Fruit fly (Drosophila melanogaster) whole organism, embryonic: ENCODE measurements around the gene CG9471.

Experiments
- Aef1 ChIP-seq: fragments of 200-800 bp; sonication (Bioruptor generic); IDR thresholded peaks from 3 replicates; pipeline ENCODE4 v1.3.6; 2022; ENCODE audit warnings: missing biosample characterization, missing genetic modification characterization
- CG10209 ChIP-seq: fragments of 200-800 bp; sonication (Bioruptor generic); optimal IDR thresholded peaks from 3 replicates; lab custom pipeline; 2017; ENCODE audit warnings: missing biosample characterization, mild to moderate bottlenecking, missing genetic modification characterization, missing genetic modification reagents
- CG10267 ChIP-seq: fragments of 200-800 bp; sonication (Bioruptor generic); optimal IDR thresholded peaks from 2 replicates; lab custom pipeline; 2018; ENCODE audit warnings: missing biosample characterization, mild to moderate bottlenecking, missing genetic modification characterization, moderate library complexity
- CG11560 ChIP-seq: fragments of 200-800 bp; sonication (Bioruptor generic); IDR thresholded peaks from 3 replicates; pipeline ENCODE4 v1.3.6; 2022; ENCODE audit warnings: missing biosample characterization, missing genetic modification characterization
- CG12155 ChIP-seq: fragments of 200-800 bp; sonication (Bioruptor generic); optimal IDR thresholded peaks from 3 replicates; lab custom pipeline; 2016; ENCODE audit warnings: missing biosample characterization, missing genetic modification characterization
- CG12769 ChIP-seq: fragments of 200-800 bp; sonication (Bioruptor generic); optimal IDR thresholded peaks from 2 replicates; lab custom pipeline; 2019; ENCODE audit warnings: missing biosample characterization, mild to moderate bottlenecking, missing genetic modification characterization, moderate library complexity
- CG12942 ChIP-seq: fragments of 200-800 bp; sonication (Bioruptor generic); optimal IDR thresholded peaks from 3 replicates; lab custom pipeline; 2016; ENCODE audit warnings: missing biosample characterization, missing genetic modification characterization
- CG13123 ChIP-seq: fragments of 200-800 bp; sonication (Bioruptor generic); optimal IDR thresholded peaks from 2 replicates; lab custom pipeline; 2016; ENCODE audit warnings: missing biosample characterization, missing genetic modification characterization
- CG14014 ChIP-seq: fragments of 200-800 bp; sonication (Bioruptor generic); IDR thresholded peaks from 2 replicates; pipeline ENCODE4 v1.3.6; 2022; ENCODE audit warnings: missing biosample characterization, missing genetic modification characterization
- CG15011 ChIP-seq: fragments of 200-800 bp; sonication (Bioruptor generic); optimal IDR thresholded peaks from 3 replicates; lab custom pipeline; 2018; ENCODE audit warnings: missing biosample characterization, mild to moderate bottlenecking, missing genetic modification characterization
- CG31365 ChIP-seq: fragments of 200-800 bp; sonication (Bioruptor generic); optimal IDR thresholded peaks from 2 replicates; lab custom pipeline; 2018; ENCODE audit warnings: missing biosample characterization, mild to moderate bottlenecking, missing genetic modification characterization
- CG34376 ChIP-seq: fragments of 200-800 bp; sonication (Bioruptor generic); optimal IDR thresholded peaks from 2 replicates; lab custom pipeline; 2018; ENCODE audit warnings: missing biosample characterization, mild to moderate bottlenecking, missing genetic modification characterization
- CG3995 ChIP-seq: fragments of 200-800 bp; sonication (Bioruptor generic); optimal IDR thresholded peaks from 3 replicates; lab custom pipeline; 2016; ENCODE audit warnings: missing biosample characterization, missing genetic modification characterization
- CG5245 ChIP-seq: fragments of 200-800 bp; sonication (Bioruptor generic); optimal IDR thresholded peaks from 3 replicates; lab custom pipeline; 2016; ENCODE audit warnings: missing biosample characterization, missing genetic modification characterization
- CG7786 ChIP-seq: fragments of 200-800 bp; sonication (Bioruptor generic); optimal IDR thresholded peaks from 2 replicates; lab custom pipeline; 2016; ENCODE audit warnings: missing biosample characterization, missing genetic modification characterization
- CG9215 ChIP-seq: fragments of 200-800 bp; sonication (Bioruptor generic); IDR thresholded peaks from 2 replicates; pipeline ENCODE4 v1.3.6; 2022; ENCODE audit warnings: missing biosample characterization, missing genetic modification characterization
- CTCF ChIP-seq: fragments of 200-800 bp; sonication (Bioruptor generic); optimal IDR thresholded peaks from 2 replicates; lab custom pipeline; 2017; ENCODE audit warnings: missing biosample characterization, mild to moderate bottlenecking, missing genetic modification characterization, moderate library complexity
- CkIIα-i1 ChIP-seq: fragments of 200-800 bp; sonication (Bioruptor generic); IDR thresholded peaks from 2 replicates; pipeline ENCODE4 v1.3.6; 2022; ENCODE audit warnings: missing biosample characterization, missing genetic modification characterization
- CoRest ChIP-seq: fragments of 200-800 bp; sonication (Bioruptor generic); optimal IDR thresholded peaks from 3 replicates; lab custom pipeline; 2018; ENCODE audit warnings: missing biosample characterization, mild to moderate bottlenecking, missing genetic modification characterization, moderate library complexity
- Dad ChIP-seq: fragments of 200-800 bp; sonication (Bioruptor generic); optimal IDR thresholded peaks from 3 replicates; lab custom pipeline; 2016; ENCODE audit warnings: missing biosample characterization, missing genetic modification characterization
- Dll ChIP-seq: fragments of 200-800 bp; sonication (Bioruptor generic); IDR thresholded peaks from 4 replicates; pipeline ENCODE4 v1.3.6; 2022; ENCODE audit warnings: missing biosample characterization, missing genetic modification characterization; ENCODE audit not compliant: partially characterized antibody
- Dp ChIP-seq: fragments of 200-800 bp; sonication (Bioruptor generic); optimal IDR thresholded peaks from 2 replicates; lab custom pipeline; 2018; ENCODE audit warnings: missing biosample characterization, mild to moderate bottlenecking, missing genetic modification characterization, moderate library complexity
- Elba2 ChIP-seq: fragments of 200-800 bp; sonication (Bioruptor generic); optimal IDR thresholded peaks from 3 replicates; lab custom pipeline; 2016; ENCODE audit warnings: missing biosample characterization, missing genetic modification characterization
- GATAe ChIP-seq: fragments of 200-800 bp; sonication (Bioruptor generic); conservative IDR thresholded peaks from 2 replicates; pipeline ENCODE4 v1.3.6; 2022; ENCODE audit warnings: missing biosample characterization, missing genetic modification characterization
- Lhr ChIP-seq: fragments of 200-800 bp; sonication (Bioruptor generic); optimal IDR thresholded peaks from 3 replicates; lab custom pipeline; 2017; ENCODE audit warnings: mild to moderate bottlenecking, missing biosample characterization, missing genetic modification reagents, missing genetic modification characterization
- Nf-YB ChIP-seq: fragments of 200-800 bp; sonication (Bioruptor generic); optimal IDR thresholded peaks from 3 replicates; lab custom pipeline; 2019; ENCODE audit warnings: missing biosample characterization, mild to moderate bottlenecking, missing genetic modification characterization, moderate library complexity
- Vsx1 ChIP-seq: fragments of 200-800 bp; sonication (Bioruptor generic); optimal IDR thresholded peaks from 2 replicates; lab custom pipeline; 2017; ENCODE audit warnings: missing biosample characterization, mild to moderate bottlenecking, missing genetic modification characterization, missing genetic modification reagents
- YL-1 ChIP-seq: fragments of 200-800 bp; sonication (Bioruptor generic); optimal IDR thresholded peaks from 3 replicates; lab custom pipeline; 2017; ENCODE audit warnings: missing biosample characterization, mild to moderate bottlenecking, missing genetic modification characterization
- abd-A ChIP-seq: fragments of 200-800 bp; sonication (Bioruptor generic); optimal IDR thresholded peaks from 3 replicates; lab custom pipeline; 2019; ENCODE audit warnings: missing biosample characterization, mild to moderate bottlenecking, missing genetic modification characterization, moderate library complexity
- ase ChIP-seq: fragments of 200-800 bp; sonication (Bioruptor generic); IDR thresholded peaks from 3 replicates; pipeline ENCODE4 v1.3.6; 2022; ENCODE audit warnings: missing biosample characterization, missing genetic modification characterization
- cato ChIP-seq: fragments of 200-800 bp; sonication (Bioruptor generic); optimal IDR thresholded peaks from 2 replicates; lab custom pipeline; 2016; ENCODE audit warnings: missing biosample characterization, missing genetic modification characterization, borderline replicate concordance
- cwo ChIP-seq: fragments of 200-800 bp; sonication (Bioruptor generic); optimal IDR thresholded peaks from 3 replicates; lab custom pipeline; 2017; ENCODE audit warnings: missing biosample characterization, missing genetic modification characterization, mild to moderate bottlenecking, moderate library complexity, missing genetic modification reagents
- da ChIP-seq: fragments of 200-800 bp; sonication (Bioruptor generic); optimal IDR thresholded peaks from 2 replicates; lab custom pipeline; 2016; ENCODE audit warnings: missing biosample characterization, missing genetic modification characterization
- dimm ChIP-seq: fragments of 200-800 bp; sonication (Bioruptor generic); IDR thresholded peaks from 2 replicates; pipeline ENCODE4 v1.3.6; 2022; ENCODE audit warnings: missing biosample characterization, missing genetic modification characterization
- dmrt11E ChIP-seq: fragments of 200-800 bp; sonication (Bioruptor generic); optimal IDR thresholded peaks from 3 replicates; lab custom pipeline; 2018; ENCODE audit warnings: missing biosample characterization, mild to moderate bottlenecking, missing genetic modification characterization, moderate library complexity
- hkb ChIP-seq, 2 experiments: fragments of 200-800 bp in 1 of 2; fragments of >200 bp in 1 of 2; sonication (Bioruptor generic) in 1 of 2; IDR thresholded peaks in 1 of 2; optimal IDR thresholded peaks in 1 of 2; 2 replicates each; pipeline versions ENCODE4 v1.3.6 to Lab custom; 2017 to 2022; ENCODE audit warnings: missing biosample characterization in 1 of 2, missing genetic modification characterization in 1 of 2
- ind ChIP-seq: fragments of 200-800 bp; sonication (Bioruptor generic); optimal IDR thresholded peaks from 3 replicates; lab custom pipeline; 2016; ENCODE audit warnings: missing biosample characterization, missing genetic modification characterization
- inv ChIP-seq: fragments of 200-800 bp; sonication (Bioruptor generic); IDR thresholded peaks from 2 replicates; pipeline ENCODE4 v1.3.6; 2022; ENCODE audit warnings: missing biosample characterization, missing genetic modification characterization; ENCODE audit not compliant: partially characterized antibody
- knrl ChIP-seq: fragments of 200-800 bp; sonication (Bioruptor generic); IDR thresholded peaks from 3 replicates; pipeline ENCODE4 v1.3.6; 2022; ENCODE audit warnings: missing biosample characterization, missing genetic modification characterization; ENCODE audit not compliant: partially characterized antibody
- lilli ChIP-seq: fragments of 200-800 bp; sonication (Bioruptor generic); optimal IDR thresholded peaks from 3 replicates; lab custom pipeline; 2016; ENCODE audit warnings: missing biosample characterization, missing genetic modification characterization
- maf-S ChIP-seq: fragments of 200-800 bp; sonication (Bioruptor generic); optimal IDR thresholded peaks from 2 replicates; lab custom pipeline; 2016; ENCODE audit warnings: missing biosample characterization, missing genetic modification characterization
- mirr ChIP-seq: fragments of 200-800 bp; sonication (Bioruptor generic); optimal IDR thresholded peaks from 3 replicates; lab custom pipeline; 2018; ENCODE audit warnings: missing biosample characterization, mild to moderate bottlenecking, missing genetic modification characterization
- org-1 ChIP-seq: fragments of 200-800 bp; sonication (Bioruptor generic); optimal IDR thresholded peaks from 2 replicates; lab custom pipeline; 2017; ENCODE audit warnings: missing biosample characterization, missing genetic modification characterization
- pfk ChIP-seq: fragments of 200-800 bp; sonication (Bioruptor generic); optimal IDR thresholded peaks from 2 replicates; lab custom pipeline; 2018; ENCODE audit warnings: missing biosample characterization, mild to moderate bottlenecking, missing genetic modification characterization, moderate library complexity
- run ChIP-seq: fragments of 200-800 bp; sonication (Bioruptor generic); optimal IDR thresholded peaks from 3 replicates; lab custom pipeline; 2018; ENCODE audit warnings: missing biosample characterization, mild to moderate bottlenecking, missing genetic modification characterization
- sens ChIP-seq: fragments of 200-800 bp; sonication (Bioruptor generic); peaks from one replicate; lab custom pipeline; 2016; ENCODE audit warnings: missing biosample characterization, missing genetic modification characterization
- seq ChIP-seq: fragments of 200-800 bp; sonication (Bioruptor generic); IDR thresholded peaks from 2 replicates; pipeline ENCODE4 v1.3.6; 2022; ENCODE audit warnings: missing biosample characterization, missing genetic modification characterization
- sisA ChIP-seq: fragments of 200-800 bp; sonication (Bioruptor generic); IDR thresholded peaks from 2 replicates; pipeline ENCODE4 v1.3.6; 2022; ENCODE audit warnings: missing biosample characterization, missing genetic modification characterization
- slou ChIP-seq: fragments of 200-800 bp; sonication (Bioruptor generic); optimal IDR thresholded peaks from 3 replicates; lab custom pipeline; 2016; ENCODE audit warnings: missing biosample characterization, missing genetic modification characterization
- toy ChIP-seq: fragments of 200-800 bp; sonication (Bioruptor generic); IDR thresholded peaks from 2 replicates; pipeline ENCODE4 v1.3.6; 2022; ENCODE audit warnings: missing biosample characterization, missing genetic modification characterization
- ttk ChIP-seq: fragments of 200-800 bp; sonication (Bioruptor generic); IDR thresholded peaks from 2 replicates; pipeline ENCODE4 v2.1.2; 2022; ENCODE audit warnings: missing biosample characterization, missing genetic modification characterization

CG9471 gene

dm6 chr3R:9808946-9809545 lies 37.7 kb upstream of the CG9471 start, which contains the start of gene FBXO11 (continued):
- TF ChIP-seq CG10267 (tag; lab: Kevin White, UChicago) (peak; percentile 53), seq (GFP tag; lab: Robert Waterston, UW) (no peak), Aef1 (no peak), CG14014 (GFP tag; lab: Robert Waterston, UW) (no peak; the same call in 1 of the 2 replicates), abd-A (tag; lab: Kevin White, UChicago) (no peak), CG12769 (tag; lab: Kevin White, UChicago) (no peak), maf-S (no peak), Vsx1 (GFP tag; lab: Kevin White, UChicago) (no peak), Dad (GFP tag; lab: Kevin White, UChicago) (no peak), CG31365 (no peak), CG13123 (GFP tag; lab: Kevin White, UChicago) (no peak), CkIIα-i1 (no peak), CG11560 (tag; lab: Robert Waterston, UW) (no peak), inv (peak; percentile 27; the same call in 1 of the 2 replicates), toy (no peak), Elba2 (GFP tag; lab: Kevin White, UChicago) (peak; percentile 55), CG15011 (GFP tag; lab: Kevin White, UChicago) (no peak), Lhr (GFP tag; lab: Kevin White, UChicago) (peak; percentile 52), cwo (GFP tag; lab: Kevin White, UChicago) (no peak), ase (no peak), CG3995 (GFP tag; lab: Kevin White, UChicago) (no peak), CG5245 (GFP tag; lab: Kevin White, UChicago) (no peak), run (tag; lab: Kevin White, UChicago) (peak; percentile 47), Dp (GFP tag; lab: Kevin White, UChicago) (peak; percentile 94), sisA (GFP tag; lab: Robert Waterston, UW) (no peak), Dll (GFP tag; lab: Robert Waterston, UW) (no peak; the same call in 3 of the 4 replicates), knrl (GFP tag; lab: Robert Waterston, UW) (peak; percentile 22; the same call in 1 of the 3 replicates), da (no peak), CG34376 (GFP tag; lab: Kevin White, UChicago) (no peak), dmrt11E (tag; lab: Kevin White, UChicago) (no peak), CoRest (tag; lab: Kevin White, UChicago) (peak; percentile 6), ind (GFP tag; lab: Kevin White, UChicago) (no peak), CG9215 (GFP tag; lab: Robert Waterston, UW) (no peak), slou (no peak), hkb (optimal IDR thresholded peaks at IDR 0.05; lab: Kevin White, UChicago) (peak; percentile 72), hkb (GFP tag; IDR thresholded peaks at IDR 0.05; lab: Robert Waterston, UW) (no peak), Nf-YB (GFP tag; lab: Kevin White, UChicago) (peak; percentile 72), CG12155 (GFP tag; lab: Kevin White, UChicago) (no peak), sens (GFP tag; lab: Kevin White, UChicago) (peak; percentile 78), dimm (GFP tag; lab: Robert Waterston, UW) (no peak), lilli (no peak), CTCF (GFP tag; lab: Kevin White, UChicago) (no peak), ttk (peak; percentile 13; the same call in 1 of the 2 replicates), org-1 (GFP tag; lab: Kevin White, UChicago) (no peak), CG12942 (GFP tag; lab: Kevin White, UChicago) (no peak), CG7786 (GFP tag; lab: Kevin White, UChicago) (no peak), YL-1 (GFP tag; lab: Kevin White, UChicago) (peak; percentile 98), mirr (GFP tag; lab: Kevin White, UChicago) (no peak), CG10209 (no peak), cato (no peak), pfk (GFP tag; lab: Kevin White, UChicago) (no peak), GATAe (no peak)
